Fruit fly (Drosophila melanogaster) whole organism, wandering third instar larva: ENCODE measurements around the gene upSET.

Experiments used
- CG32264 ChIP-seq: fragments of 200-800 bp; sonication (Bioruptor generic); optimal IDR thresholded peaks from 2 replicates; lab custom pipeline; 2016; ENCODE audit warnings: missing biosample characterization, missing genetic modification characterization
- CG9705 ChIP-seq: fragments of 200-800 bp; sonication (Bioruptor generic); optimal IDR thresholded peaks from 2 replicates; lab custom pipeline; 2018; ENCODE audit warnings: missing biosample characterization, mild to moderate bottlenecking, missing genetic modification characterization
- CrebA ChIP-seq: fragments of 200-800 bp; sonication (Bioruptor generic); optimal IDR thresholded peaks from 2 replicates; lab custom pipeline; 2016; ENCODE audit warnings: missing biosample characterization, mild to moderate bottlenecking, missing genetic modification characterization, borderline replicate concordance
- Dfd ChIP-seq: fragments of >200 bp; optimal IDR thresholded peaks from 2 replicates; lab custom pipeline; 2017; ENCODE audit warnings: missing biosample characterization, missing genetic modification characterization
- Dif ChIP-seq: fragments of 200-275, 200-300 bp; sonication (Bioruptor generic); optimal IDR thresholded peaks from 2 replicates; lab custom pipeline; 2018; ENCODE audit warnings: missing biosample characterization, missing genetic modification characterization; ENCODE audit not compliant: partially characterized antibody
- GATAd ChIP-seq: sonication (Bioruptor generic); optimal IDR thresholded peaks from 2 replicates; lab custom pipeline; 2016; ENCODE audit warnings: missing biosample characterization, missing genetic modification characterization
- HLH106 ChIP-seq: fragments of 200-800 bp; optimal IDR thresholded peaks from 3 replicates; lab custom pipeline; 2019; ENCODE audit warnings: missing biosample characterization, mild to moderate bottlenecking, missing genetic modification characterization, moderate library complexity
- Hnf4 ChIP-seq: fragments of 200-800 bp; sonication (Bioruptor generic); optimal IDR thresholded peaks from 2 replicates; lab custom pipeline; 2016; ENCODE audit warnings: missing biosample characterization, mild to moderate bottlenecking, missing genetic modification characterization
- Hr78 ChIP-seq: fragments of >200 bp; optimal IDR thresholded peaks from 2 replicates; lab custom pipeline; 2017; ENCODE audit warnings: missing biosample characterization, missing genetic modification characterization
- Jra ChIP-seq: sonication (Bioruptor generic); optimal IDR thresholded peaks from 2 replicates; lab custom pipeline; 2016; ENCODE audit warnings: missing biosample characterization, missing genetic modification characterization
- Mio ChIP-seq: sonication (Bioruptor generic); optimal IDR thresholded peaks from 2 replicates; lab custom pipeline; 2016; ENCODE audit warnings: missing biosample characterization, missing genetic modification characterization
- Myc ChIP-seq: fragments of >200 bp; optimal IDR thresholded peaks from 2 replicates; lab custom pipeline; 2017
- OdsH ChIP-seq: fragments of 200-800 bp; sonication (Bioruptor generic); optimal IDR thresholded peaks from 2 replicates; lab custom pipeline; 2016; ENCODE audit warnings: missing biosample characterization, mild to moderate bottlenecking, missing genetic modification characterization
- Rel ChIP-seq, 2 experiments: fragments of 200-800 bp; sonication (Bioruptor generic) in 1 of 2; optimal IDR thresholded peaks; 2 replicates in 1 of 2; 3 replicates in 1 of 2; lab custom pipeline; 2016 to 2019; ENCODE audit warnings: mild to moderate bottlenecking in 2 of 2, missing biosample characterization in 2 of 2, missing genetic modification characterization in 2 of 2, moderate library complexity in 1 of 2
- Sp1 ChIP-seq: fragments of 200-800 bp; sonication (Bioruptor generic); optimal IDR thresholded peaks from 3 replicates; lab custom pipeline; 2019; ENCODE audit warnings: missing biosample characterization, mild to moderate bottlenecking, missing genetic modification characterization, moderate library complexity
- brk ChIP-seq: fragments of 200-800 bp; sonication (Bioruptor generic); optimal IDR thresholded peaks from 2 replicates; lab custom pipeline; 2016; ENCODE audit warnings: missing biosample characterization, mild to moderate bottlenecking, missing genetic modification characterization
- dl ChIP-seq, 2 experiments: fragments of 175-275, 200-275 bp in 1 of 2; fragments of 200-275 bp in 1 of 2; sonication (Bioruptor generic); optimal IDR thresholded peaks; lab custom pipeline; 2018; ENCODE audit warnings: mild to moderate bottlenecking in 2 of 2, missing biosample characterization in 2 of 2, missing genetic modification characterization in 2 of 2, moderate library complexity in 2 of 2; ENCODE audit not compliant: partially characterized antibody in 2 of 2, insufficient read depth in 1 of 2
- dmrt93B ChIP-seq: fragments of 200-800 bp; sonication (Bioruptor generic); optimal IDR thresholded peaks from 2 replicates; lab custom pipeline; 2018; ENCODE audit warnings: missing biosample characterization, mild to moderate bottlenecking, missing genetic modification characterization
- dsf ChIP-seq: sonication (Bioruptor generic); optimal IDR thresholded peaks from 2 replicates; lab custom pipeline; 2016; ENCODE audit warnings: missing biosample characterization, missing genetic modification characterization, borderline replicate concordance
- ey ChIP-seq: fragments of 200-800 bp; sonication (Bioruptor generic); optimal IDR thresholded peaks from 2 replicates; lab custom pipeline; 2016; ENCODE audit warnings: missing biosample characterization, missing genetic modification characterization
- foxo ChIP-seq, 2 experiments: fragments of 200-800 bp; sonication (Bioruptor generic); optimal IDR thresholded peaks; 2 replicates in 1 of 2; 3 replicates in 1 of 2; lab custom pipeline; 2016 to 2017; ENCODE audit warnings: missing biosample characterization in 2 of 2, missing genetic modification characterization in 2 of 2
- h ChIP-seq: fragments of 200-800 bp; sonication (Bioruptor generic); optimal IDR thresholded peaks from 3 replicates; lab custom pipeline; 2016; ENCODE audit warnings: missing biosample characterization, mild to moderate bottlenecking, missing genetic modification characterization
- jim ChIP-seq: fragments of 175-275, 200-325 bp; sonication (Bioruptor generic); optimal IDR thresholded peaks from 2 replicates; lab custom pipeline; 2016; ENCODE audit warnings: missing biosample characterization, mild to moderate bottlenecking, missing genetic modification characterization
- lola ChIP-seq: fragments of >200 bp; optimal IDR thresholded peaks from 2 replicates; lab custom pipeline; 2017; ENCODE audit warnings: missing biosample characterization, missing genetic modification characterization
- pan ChIP-seq: fragments of >200 bp; optimal IDR thresholded peaks from 2 replicates; lab custom pipeline; 2017
- psq ChIP-seq: fragments of 200-800 bp; sonication (Bioruptor generic); optimal IDR thresholded peaks from 3 replicates; lab custom pipeline; 2017; ENCODE audit warnings: missing biosample characterization, mild to moderate bottlenecking, missing genetic modification characterization, moderate library complexity
- rgr ChIP-seq: fragments of 200-800 bp; sonication (Bioruptor generic); optimal IDR thresholded peaks from 3 replicates; lab custom pipeline; 2016; ENCODE audit warnings: missing biosample characterization, mild to moderate bottlenecking, missing genetic modification characterization
- sage ChIP-seq: fragments of 200-800 bp; sonication (Bioruptor generic); optimal IDR thresholded peaks from 2 replicates; lab custom pipeline; 2016; ENCODE audit warnings: missing biosample characterization, mild to moderate bottlenecking, missing genetic modification characterization
- sv ChIP-seq: fragments of 200-800 bp; sonication (Bioruptor generic); optimal IDR thresholded peaks from 3 replicates; lab custom pipeline; 2016; ENCODE audit warnings: missing biosample characterization, missing genetic modification characterization
- tai ChIP-seq: sonication (Bioruptor generic); optimal IDR thresholded peaks from 2 replicates; lab custom pipeline; 2016; ENCODE audit warnings: missing biosample characterization, missing genetic modification characterization
- usp ChIP-seq: fragments of >200 bp; optimal IDR thresholded peaks from 2 replicates; lab custom pipeline; 2017; ENCODE audit warnings: missing biosample characterization, missing genetic modification characterization
- woc ChIP-seq: sonication (Bioruptor generic); optimal IDR thresholded peaks from 2 replicates; lab custom pipeline; 2016; ENCODE audit warnings: missing biosample characterization, mild to moderate bottlenecking, missing genetic modification characterization

upSET gene

dm6 chr3L:14001658-14002523 is at the start of gene upSET, which contains the start of gene Nprl3:
upSET (plus strand) TSS chr3L:14002127.
Nprl3 (minus strand) TSS chr3L:14001880.
- TF ChIP-seq GATAd (no peak), Sp1 (GFP tag; lab: Kevin White, UChicago) (peak; percentile 14), HLH106 (tag; lab: Kevin White, UChicago) (peak; percentile 14), usp (no peak), CrebA (no peak), Hnf4 (GFP tag; lab: Kevin White, UChicago) (no peak), lola (GFP tag; lab: Kevin White, UChicago) (no peak), OdsH (no peak), woc (GFP tag; lab: Kevin White, UChicago) (peak; percentile 23), Dfd (GFP tag; lab: Kevin White, UChicago) (no peak), jim (GFP tag; lab: Kevin White, UChicago) (no peak), dmrt93B (GFP tag; lab: Kevin White, UChicago) (no peak), dsf (peak; percentile 32), brk (GFP tag; lab: Kevin White, UChicago) (peak; percentile 38), dl (GFP tag; optimal IDR thresholded peaks at IDR 0.05; lab: Kevin White, UChicago; ENCODE audit: insufficient read depth in 1 of 2, partially characterized antibody in 2 of 2) (no peak), Dif (GFP tag; lab: Kevin White, UChicago) (no peak), pan (no peak), Hr78 (GFP tag; lab: Kevin White, UChicago) (no peak), Myc (lab: Kevin White, UChicago) (no peak), Rel (GFP tag; optimal IDR thresholded peaks at IDR 0.05; lab: Kevin White, UChicago) (no peak), Rel (tag; optimal IDR thresholded peaks at IDR 0.05; lab: Kevin White, UChicago) (peak; percentile 89), CG32264 (GFP tag; lab: Kevin White, UChicago) (no peak), sage (GFP tag; lab: Kevin White, UChicago) (no peak), sv (GFP tag; lab: Kevin White, UChicago) (peak; percentile 44), ey (GFP tag; lab: Kevin White, UChicago) (no peak), rgr (GFP tag; lab: Kevin White, UChicago) (peak; percentile 17), CG9705 (GFP tag; lab: Kevin White, UChicago) (no peak), tai (GFP tag; lab: Kevin White, UChicago) (no peak)

- TF ChIP-seq GATAd (no peak), h (GFP tag; lab: Kevin White, UChicago) (peak; percentile 80), CrebA (peak; percentile 23), Rel (GFP tag; optimal IDR thresholded peaks at IDR 0.05; lab: Kevin White, UChicago) (no peak), Rel (tag; optimal IDR thresholded peaks at IDR 0.05; lab: Kevin White, UChicago) (peak; percentile 16)
Measured at dm6 chr3L:13952484-13953048, 49.4 kb upstream of the upSET start.

dm6 chr3L:13956667-13957066 is 45.3 kb upstream of the upSET start:
- TF ChIP-seq dl (GFP tag; optimal IDR thresholded peaks at IDR 0.05; lab: Kevin White, UChicago; ENCODE audit: insufficient read depth in 1 of 2, partially characterized antibody in 2 of 2) (no peak), Mio (GFP tag; lab: Kevin White, UChicago) (no peak), CG32264 (GFP tag; lab: Kevin White, UChicago) (no peak), Dif (GFP tag; lab: Kevin White, UChicago) (no peak), brk (GFP tag; lab: Kevin White, UChicago) (no peak), OdsH (no peak), foxo (GFP tag; optimal IDR thresholded peaks at IDR 0.05; lab: Kevin White, UChicago) (no peak), usp (no peak), jim (GFP tag; lab: Kevin White, UChicago) (no peak), Jra (GFP tag; lab: Kevin White, UChicago) (no peak), pan (no peak), Myc (lab: Kevin White, UChicago) (no peak), Hnf4 (GFP tag; lab: Kevin White, UChicago) (no peak)

- TF ChIP-seq rgr (GFP tag; lab: Kevin White, UChicago) = peak; percentile 19
- peak; percentile 14 for TF ChIP-seq OdsH
- TF ChIP-seq sv (GFP tag; lab: Kevin White, UChicago) = peak; percentile 39
- no peak for TF ChIP-seq jim (GFP tag; lab: Kevin White, UChicago)
- peak; percentile 6 for TF ChIP-seq psq (GFP tag; lab: Kevin White, UChicago)
- no peak for TF ChIP-seq Hr78 (GFP tag; lab: Kevin White, UChicago)
- peak; percentile 5 for TF ChIP-seq h (GFP tag; lab: Kevin White, UChicago)
- TF ChIP-seq foxo (GFP tag; optimal IDR thresholded peaks at IDR 0.05; lab: Kevin White, UChicago) = peak in 1 of 2 experiments; percentile 34
Measured at dm6 chr3L:13957212-13957668, 44.7 kb upstream of the upSET start.
